Fruit fly (Drosophila melanogaster) whole organism, embryonic: ENCODE measurements around the gene CG33298.

Experiments
- Abd-B ChIP-seq: fragments of 200-800 bp; sonication (Bioruptor generic); optimal IDR thresholded peaks from 2 replicates; lab custom pipeline; 2018; ENCODE audit warnings: missing biosample characterization, mild to moderate bottlenecking, missing genetic modification characterization, moderate library complexity
- Atf-2 ChIP-seq: fragments of 200-800 bp; sonication (Bioruptor generic); optimal IDR thresholded peaks from 2 replicates; lab custom pipeline; 2016; ENCODE audit warnings: missing biosample characterization, missing genetic modification characterization
- CG1024 ChIP-seq: fragments of 200-800 bp; sonication (Bioruptor generic); IDR thresholded peaks from 2 replicates; pipeline ENCODE4 v1.3.6; 2022; ENCODE audit warnings: missing biosample characterization, missing genetic modification characterization
- CG10366 ChIP-seq: fragments of 200-800 bp; sonication (Bioruptor generic); IDR thresholded peaks from 2 replicates; pipeline ENCODE4 v1.3.6; 2022; ENCODE audit warnings: missing biosample characterization, missing genetic modification characterization
- CG11085 ChIP-seq: fragments of 200-800 bp; sonication (Bioruptor generic); IDR thresholded peaks from 2 replicates; pipeline ENCODE4 v1.3.6; 2022; ENCODE audit warnings: missing biosample characterization, missing genetic modification characterization
- CG15011 ChIP-seq: fragments of 200-800 bp; sonication (Bioruptor generic); optimal IDR thresholded peaks from 3 replicates; lab custom pipeline; 2018; ENCODE audit warnings: missing biosample characterization, mild to moderate bottlenecking, missing genetic modification characterization
- CG15269 ChIP-seq: fragments of 200-800 bp; sonication (Bioruptor generic); optimal IDR thresholded peaks from 2 replicates; lab custom pipeline; 2018; ENCODE audit warnings: missing biosample characterization, mild to moderate bottlenecking, missing genetic modification characterization, moderate library complexity
- CG16779 ChIP-seq: fragments of 200-800 bp; sonication (Bioruptor generic); IDR thresholded peaks from 2 replicates; pipeline ENCODE4 v1.3.6; 2022; ENCODE audit warnings: missing biosample characterization, missing genetic modification characterization
- CG16815 ChIP-seq: fragments of 200-800 bp; sonication (Bioruptor generic); optimal IDR thresholded peaks from 3 replicates; lab custom pipeline; 2017; ENCODE audit warnings: missing biosample characterization, mild to moderate bottlenecking, missing genetic modification characterization
- CG16863 ChIP-seq: fragments of 200-800 bp; sonication (Bioruptor generic); optimal IDR thresholded peaks from 3 replicates; lab custom pipeline; 2016; ENCODE audit warnings: missing biosample characterization, missing genetic modification characterization
- CG18011 ChIP-seq: fragments of 200-800 bp; sonication (Bioruptor generic); optimal IDR thresholded peaks from 2 replicates; lab custom pipeline; 2017; ENCODE audit warnings: missing biosample characterization, missing genetic modification characterization, mild to moderate bottlenecking, moderate library complexity, missing genotype
- CG1832 ChIP-seq: fragments of 200-800 bp; sonication (Bioruptor generic); optimal IDR thresholded peaks from 2 replicates; lab custom pipeline; 2017; ENCODE audit warnings: missing biosample characterization, mild to moderate bottlenecking, missing genetic modification characterization, inconsistent platforms
- CG34224 ChIP-seq: fragments of 200-800 bp; sonication (Bioruptor generic); IDR thresholded peaks from 3 replicates; pipeline ENCODE4 v1.3.6; 2022; ENCODE audit warnings: missing biosample characterization, missing genetic modification characterization; ENCODE audit not compliant: partially characterized antibody
- CG4360 ChIP-seq: fragments of 200-800 bp; sonication (Bioruptor generic); IDR thresholded peaks from 2 replicates; pipeline ENCODE4 v1.3.6; 2022; ENCODE audit warnings: missing biosample characterization, missing genetic modification characterization
- CG43689 ChIP-seq: fragments of 200-800 bp; sonication (Bioruptor generic); IDR thresholded peaks from 2 replicates; pipeline ENCODE4 v1.3.6; 2022; ENCODE audit warnings: missing biosample characterization, missing genetic modification characterization
- CG5245 ChIP-seq: fragments of 200-800 bp; sonication (Bioruptor generic); optimal IDR thresholded peaks from 3 replicates; lab custom pipeline; 2016; ENCODE audit warnings: missing biosample characterization, missing genetic modification characterization
- CG5953 ChIP-seq: fragments of 200-800 bp; sonication (Bioruptor generic); IDR thresholded peaks from 2 replicates; pipeline ENCODE4 v1.3.6; 2022; ENCODE audit warnings: missing biosample characterization, missing genetic modification characterization
- CG7271 ChIP-seq: fragments of 200-800 bp; sonication (Bioruptor generic); optimal IDR thresholded peaks from 2 replicates; lab custom pipeline; 2018; ENCODE audit warnings: missing biosample characterization, mild to moderate bottlenecking, missing genetic modification characterization, moderate library complexity
- CG7786 ChIP-seq: fragments of 200-800 bp; sonication (Bioruptor generic); optimal IDR thresholded peaks from 2 replicates; lab custom pipeline; 2016; ENCODE audit warnings: missing biosample characterization, missing genetic modification characterization
- CG7963 ChIP-seq: fragments of 200-800 bp; sonication (Bioruptor generic); IDR thresholded peaks from 3 replicates; pipeline ENCODE4 v1.3.6; 2022; ENCODE audit warnings: missing biosample characterization, missing genetic modification characterization; ENCODE audit not compliant: partially characterized antibody
- CG9817 ChIP-seq: fragments of 200-800 bp; sonication (Bioruptor generic); optimal IDR thresholded peaks from 2 replicates; lab custom pipeline; 2018; ENCODE audit warnings: missing biosample characterization, mild to moderate bottlenecking, missing genetic modification characterization, moderate library complexity
- CG9876 ChIP-seq: fragments of 200-800 bp; sonication (Bioruptor generic); optimal IDR thresholded peaks from 2 replicates; lab custom pipeline; 2016; ENCODE audit warnings: missing biosample characterization, missing genetic modification characterization
- Dll ChIP-seq: fragments of 200-800 bp; sonication (Bioruptor generic); IDR thresholded peaks from 4 replicates; pipeline ENCODE4 v1.3.6; 2022; ENCODE audit warnings: missing biosample characterization, missing genetic modification characterization; ENCODE audit not compliant: partially characterized antibody
- H2.0 ChIP-seq: fragments of 200-800 bp; sonication (Bioruptor generic); IDR thresholded peaks from 2 replicates; pipeline ENCODE4 v1.3.6; 2022; ENCODE audit warnings: missing biosample characterization, missing genetic modification characterization
- HHEX ChIP-seq: fragments of 200-800 bp; sonication (Bioruptor generic); optimal IDR thresholded peaks from 3 replicates; lab custom pipeline; 2017; ENCODE audit warnings: missing biosample characterization, mild to moderate bottlenecking, missing genetic modification characterization, missing genetic modification reagents
- HLH4C ChIP-seq: fragments of 200-800 bp; sonication (Bioruptor generic); IDR thresholded peaks from 3 replicates; pipeline ENCODE4 v1.3.6; 2022; ENCODE audit warnings: missing biosample characterization, missing genetic modification characterization; ENCODE audit not compliant: partially characterized antibody
- HLH54F ChIP-seq: fragments of 200-800 bp; sonication (Bioruptor generic); optimal IDR thresholded peaks from 3 replicates; lab custom pipeline; 2016; ENCODE audit warnings: missing biosample characterization, missing genetic modification characterization
- Hsf ChIP-seq: fragments of 200-800 bp; sonication (Bioruptor generic); optimal IDR thresholded peaks from 3 replicates; lab custom pipeline; 2016; ENCODE audit warnings: missing biosample characterization, missing genetic modification characterization
- Mrtf ChIP-seq: fragments of 200-800 bp; sonication (Bioruptor generic); IDR thresholded peaks from 3 replicates; pipeline ENCODE4 v1.3.6; 2022; ENCODE audit warnings: missing biosample characterization, missing genetic modification characterization
- Nf-YB ChIP-seq: fragments of 200-800 bp; sonication (Bioruptor generic); optimal IDR thresholded peaks from 3 replicates; lab custom pipeline; 2019; ENCODE audit warnings: missing biosample characterization, mild to moderate bottlenecking, missing genetic modification characterization, moderate library complexity
- Oaz ChIP-seq: fragments of 200-800 bp; sonication (Bioruptor generic); IDR thresholded peaks from 2 replicates; pipeline ENCODE4 v1.3.6; 2022; ENCODE audit warnings: missing biosample characterization, missing genetic modification characterization
- Pdp1 ChIP-seq, 2 experiments: fragments of 200-800 bp; sonication (Bioruptor generic); optimal IDR thresholded peaks; 3 replicates each; lab custom pipeline; 2016; ENCODE audit warnings: missing biosample characterization in 2 of 2, missing genetic modification characterization in 2 of 2, mild to moderate bottlenecking in 1 of 2, moderate library complexity in 1 of 2
- Xrp1 ChIP-seq: fragments of 200-800 bp; sonication (Bioruptor generic); IDR thresholded peaks from 2 replicates; pipeline ENCODE4 v1.3.6; 2022; ENCODE audit warnings: missing biosample characterization, missing genetic modification characterization
- amos ChIP-seq: fragments of 200-800 bp; sonication (Bioruptor generic); IDR thresholded peaks from 2 replicates; pipeline ENCODE4 v1.3.6; 2022; ENCODE audit warnings: missing biosample characterization, missing genetic modification characterization; ENCODE audit not compliant: partially characterized antibody
- ato ChIP-seq: fragments of 200-800 bp; sonication (Bioruptor generic); IDR thresholded peaks from 2 replicates; pipeline ENCODE4 v1.3.6; 2022; ENCODE audit warnings: missing biosample characterization, missing genetic modification characterization; ENCODE audit not compliant: partially characterized antibody
- bcd ChIP-seq: fragments of 200-800 bp; sonication (Bioruptor generic); optimal IDR thresholded peaks from 2 replicates; lab custom pipeline; 2017; ENCODE audit warnings: missing biosample characterization, mild to moderate bottlenecking, missing genetic modification characterization
- dan ChIP-seq: fragments of 200-800 bp; sonication (Bioruptor generic); IDR thresholded peaks from 2 replicates; pipeline ENCODE4 v1.3.6; 2022; ENCODE audit warnings: missing biosample characterization, missing genetic modification characterization
- en ChIP-seq: fragments of 200-800 bp; sonication (Bioruptor generic); optimal IDR thresholded peaks from 2 replicates; lab custom pipeline; 2016; ENCODE audit warnings: missing biosample characterization, missing genetic modification characterization
- grn ChIP-seq: fragments of 200-800 bp; sonication (Bioruptor generic); optimal IDR thresholded peaks from 3 replicates; lab custom pipeline; 2017; ENCODE audit warnings: missing biosample characterization, missing genetic modification characterization
- hth ChIP-seq: fragments of >200 bp; optimal IDR thresholded peaks from 2 replicates; lab custom pipeline; 2017; ENCODE audit warnings: inconsistent platforms
- kah ChIP-seq: fragments of 200-800 bp; sonication (Bioruptor generic); optimal IDR thresholded peaks from 2 replicates; lab custom pipeline; 2018; ENCODE audit warnings: missing biosample characterization, mild to moderate bottlenecking, missing genetic modification characterization
- ken ChIP-seq: fragments of 200-800 bp; sonication (Bioruptor generic); IDR thresholded peaks from 3 replicates; pipeline ENCODE4 v1.3.6; 2022; ENCODE audit warnings: missing biosample characterization, missing genetic modification characterization
- kni ChIP-seq: fragments of 200-800 bp; sonication (Bioruptor generic); optimal IDR thresholded peaks from 3 replicates; lab custom pipeline; 2017; ENCODE audit warnings: mild to moderate bottlenecking, missing biosample characterization, missing genetic modification reagents, missing genetic modification characterization
- lov ChIP-seq, 2 experiments: fragments of 200-800 bp in 1 of 2; fragments of >200 bp in 1 of 2; sonication (Bioruptor generic) in 1 of 2; IDR thresholded peaks in 1 of 2; optimal IDR thresholded peaks in 1 of 2; 2 replicates in 1 of 2; 3 replicates in 1 of 2; pipeline versions ENCODE4 v1.3.6 to Lab custom; 2017 to 2022; ENCODE audit warnings: missing biosample characterization in 1 of 2, missing genetic modification characterization in 1 of 2
- mld ChIP-seq: fragments of 200-800 bp; sonication (Bioruptor generic); IDR thresholded peaks from 3 replicates; pipeline ENCODE4 v1.3.6; 2022; ENCODE audit warnings: missing biosample characterization, missing genetic modification characterization; ENCODE audit not compliant: partially characterized antibody
- seq ChIP-seq: fragments of 200-800 bp; sonication (Bioruptor generic); IDR thresholded peaks from 2 replicates; pipeline ENCODE4 v1.3.6; 2022; ENCODE audit warnings: missing biosample characterization, missing genetic modification characterization
- sim ChIP-seq: fragments of 200-800 bp; sonication (Bioruptor generic); IDR thresholded peaks from 2 replicates; pipeline ENCODE4 v1.3.6; 2022; ENCODE audit warnings: missing biosample characterization, missing genetic modification characterization
- sisA ChIP-seq: fragments of 200-800 bp; sonication (Bioruptor generic); IDR thresholded peaks from 2 replicates; pipeline ENCODE4 v1.3.6; 2022; ENCODE audit warnings: missing biosample characterization, missing genetic modification characterization
- slou ChIP-seq: fragments of 200-800 bp; sonication (Bioruptor generic); optimal IDR thresholded peaks from 3 replicates; lab custom pipeline; 2016; ENCODE audit warnings: missing biosample characterization, missing genetic modification characterization
- trem ChIP-seq: fragments of 200-800 bp; optimal IDR thresholded peaks from 3 replicates; lab custom pipeline; 2019; ENCODE audit warnings: missing biosample characterization, mild to moderate bottlenecking, missing genetic modification characterization, moderate library complexity
- trh ChIP-seq: fragments of 200-800 bp; sonication (Bioruptor generic); optimal IDR thresholded peaks from 2 replicates; lab custom pipeline; 2016; ENCODE audit warnings: missing biosample characterization, missing genetic modification characterization

CG33298 gene

dm6 chr2L:9564527-9564926, 69.3 kb downstream of the CG33298 start (continued):
- no peak for TF ChIP-seq CG7963 (GFP tag; lab: Robert Waterston, UW)
- TF ChIP-seq CG34224 (GFP tag; lab: Robert Waterston, UW) = no peak
- TF ChIP-seq CG9817 = peak; percentile 57
- no peak for TF ChIP-seq trh (GFP tag; lab: Kevin White, UChicago)
- TF ChIP-seq HLH54F (GFP tag; lab: Kevin White, UChicago) = no peak
- TF ChIP-seq Dll (GFP tag; lab: Robert Waterston, UW) = no peak
- TF ChIP-seq kah (GFP tag; lab: Kevin White, UChicago) = no peak
- no peak for TF ChIP-seq CG16779 (GFP tag; lab: Robert Waterston, UW)
- TF ChIP-seq Hsf (GFP tag; lab: Kevin White, UChicago) = no peak
- TF ChIP-seq CG7271 (tag; lab: Kevin White, UChicago) = no peak
- no peak for TF ChIP-seq Pdp1 (GFP tag; optimal IDR thresholded peaks at IDR 0.05; lab: Kevin White, UChicago)
- TF ChIP-seq CG5245 (GFP tag; lab: Kevin White, UChicago) = no peak
- TF ChIP-seq CG16815 (GFP tag; lab: Kevin White, UChicago) = peak; percentile 18
- TF ChIP-seq Atf-2 (GFP tag; lab: Kevin White, UChicago) = no peak
- TF ChIP-seq Oaz = no peak
- TF ChIP-seq bcd (GFP tag; lab: Kevin White, UChicago) = peak; percentile 50
- TF ChIP-seq H2.0 (GFP tag; lab: Robert Waterston, UW) = no peak
- no peak for TF ChIP-seq kni (GFP tag; lab: Kevin White, UChicago)
- no peak for TF ChIP-seq CG18011
- TF ChIP-seq CG9876 (GFP tag; lab: Kevin White, UChicago) = no peak
- no peak for TF ChIP-seq ato (GFP tag; lab: Robert Waterston, UW)
- TF ChIP-seq CG43689 = no peak
- no peak for TF ChIP-seq CG5953 (GFP tag; lab: Robert Waterston, UW)
- TF ChIP-seq slou = no peak
- no peak for TF ChIP-seq lov (optimal IDR thresholded peaks at IDR 0.05; lab: Kevin White, UChicago)
- TF ChIP-seq lov (GFP tag; IDR thresholded peaks at IDR 0.05; lab: Robert Waterston, UW) = no peak
- no peak for TF ChIP-seq CG15011 (GFP tag; lab: Kevin White, UChicago)
- no peak for TF ChIP-seq ken (GFP tag; lab: Robert Waterston, UW)
- TF ChIP-seq CG4360 (GFP tag; lab: Robert Waterston, UW) = no peak
- no peak for TF ChIP-seq CG1832
- no peak for TF ChIP-seq amos (GFP tag; lab: Robert Waterston, UW)
- TF ChIP-seq sim (GFP tag; lab: Robert Waterston, UW) = no peak
- no peak for TF ChIP-seq CG16863 (GFP tag; lab: Kevin White, UChicago)
- TF ChIP-seq HHEX (GFP tag; lab: Kevin White, UChicago) = peak; percentile 42
- TF ChIP-seq Nf-YB (GFP tag; lab: Kevin White, UChicago) = no peak
- TF ChIP-seq seq (GFP tag; lab: Robert Waterston, UW) = peak; percentile 39; the same call in 1 of the 2 replicates
- TF ChIP-seq dan = no peak
- TF ChIP-seq sisA (GFP tag; lab: Robert Waterston, UW) = 0 out of 2 replicates have a peak, but pooled peaks have one; percentile 35
- TF ChIP-seq en (GFP tag; lab: Kevin White, UChicago) = no peak
- peak; percentile 33 for TF ChIP-seq Abd-B (GFP tag; lab: Kevin White, UChicago)
- TF ChIP-seq CG10366 (GFP tag; lab: Robert Waterston, UW) = no peak
- TF ChIP-seq Xrp1 (GFP tag; lab: Robert Waterston, UW) = 0 out of 2 replicates have a peak, but pooled peaks have one; percentile 29
- TF ChIP-seq mld (GFP tag; lab: Robert Waterston, UW) = no peak
- no peak for TF ChIP-seq CG7786 (GFP tag; lab: Kevin White, UChicago)
- no peak for TF ChIP-seq CG11085
- TF ChIP-seq hth = no peak
- TF ChIP-seq trem = no peak
- no peak for TF ChIP-seq Mrtf (GFP tag; lab: Robert Waterston, UW)
- TF ChIP-seq CG1024 = no peak
- no peak for TF ChIP-seq HLH4C (GFP tag; lab: Robert Waterston, UW)
- peak; percentile 67 for TF ChIP-seq CG15269 (tag; lab: Kevin White, UChicago)
- no peak for TF ChIP-seq grn (GFP tag; lab: Kevin White, UChicago)
